Worm (Caenorhabditis elegans) whole organism, L2 larva: Measurements from ENCODE around the gene slc-25A18.1.

ENCODE experiments used
- aly-2 ChIP-seq: fragments of 150-350 bp; optimal IDR thresholded peaks from 2 replicates; lab custom pipeline; 2014; ENCODE audit warnings: missing biosample characterization, missing genetic modification characterization
- lsy-2 ChIP-seq, 2 experiments: fragments of 150-350 bp in 1 of 2; sonication (generic microtip) in 1 of 2; optimal IDR thresholded peaks; 2 replicates each; lab custom pipeline; 2014 to 2017; ENCODE audit warnings: missing biosample characterization in 2 of 2, missing genetic modification characterization in 2 of 2
- nhr-25 ChIP-seq: fragments of 150-350 bp; sonication (generic microtip); optimal IDR thresholded peaks from 3 replicates; lab custom pipeline; 2014; ENCODE audit warnings: missing biosample characterization, missing genetic modification characterization
- snpc-4 ChIP-seq: fragments of 150-350 bp; optimal IDR thresholded peaks from 2 replicates; lab custom pipeline; 2014; ENCODE audit warnings: missing biosample characterization, missing genetic modification characterization

DNA sequence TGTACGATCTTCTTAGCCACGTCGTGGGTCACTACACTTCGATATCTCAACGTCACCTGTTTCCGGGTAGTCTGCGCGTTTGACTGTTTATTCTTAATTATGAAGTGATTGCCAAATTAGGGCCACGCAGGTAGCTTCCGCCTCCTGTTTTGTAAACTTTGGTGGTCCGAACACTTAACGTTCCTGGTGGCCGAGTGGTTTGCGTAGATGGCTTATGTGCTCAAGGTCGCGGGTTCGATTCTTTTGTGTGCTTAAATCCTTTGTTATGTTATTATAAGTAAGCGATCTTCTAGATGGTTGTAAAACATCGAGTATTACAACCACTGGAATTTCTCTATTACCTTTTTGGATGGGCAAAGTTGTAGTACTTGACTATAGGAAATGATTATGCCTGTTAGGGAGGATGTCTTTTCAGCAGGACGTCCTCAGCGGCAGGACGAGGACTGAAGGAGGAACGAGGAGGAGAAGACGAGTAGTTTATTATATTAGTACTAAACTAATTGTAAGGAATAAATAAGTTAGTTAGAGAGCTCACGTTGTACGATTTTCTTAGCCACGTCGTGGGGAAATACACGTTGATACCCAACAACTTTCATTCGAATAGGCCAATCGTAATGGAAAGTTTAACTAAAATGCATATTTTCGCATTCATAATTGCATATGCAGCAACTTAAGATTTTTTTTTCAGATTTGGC is 26.8 kb downstream of the slc-25A18.1 start:
- TF ChIP-seq lsy-2 (tag; optimal IDR thresholded peaks at IDR 0.05; lab: Kevin White, UChicago): no peak
- no peak for TF ChIP-seq nhr-25 (tag; lab: Kevin White, UChicago)
- TF ChIP-seq aly-2 (tag; lab: Kevin White, UChicago): no peak
- TF ChIP-seq snpc-4 (tag; lab: Kevin White, UChicago): no peak
